Fruit fly (Drosophila melanogaster): ENCODE results near the gene RpS19a.

RpS19a gene

DNA sequence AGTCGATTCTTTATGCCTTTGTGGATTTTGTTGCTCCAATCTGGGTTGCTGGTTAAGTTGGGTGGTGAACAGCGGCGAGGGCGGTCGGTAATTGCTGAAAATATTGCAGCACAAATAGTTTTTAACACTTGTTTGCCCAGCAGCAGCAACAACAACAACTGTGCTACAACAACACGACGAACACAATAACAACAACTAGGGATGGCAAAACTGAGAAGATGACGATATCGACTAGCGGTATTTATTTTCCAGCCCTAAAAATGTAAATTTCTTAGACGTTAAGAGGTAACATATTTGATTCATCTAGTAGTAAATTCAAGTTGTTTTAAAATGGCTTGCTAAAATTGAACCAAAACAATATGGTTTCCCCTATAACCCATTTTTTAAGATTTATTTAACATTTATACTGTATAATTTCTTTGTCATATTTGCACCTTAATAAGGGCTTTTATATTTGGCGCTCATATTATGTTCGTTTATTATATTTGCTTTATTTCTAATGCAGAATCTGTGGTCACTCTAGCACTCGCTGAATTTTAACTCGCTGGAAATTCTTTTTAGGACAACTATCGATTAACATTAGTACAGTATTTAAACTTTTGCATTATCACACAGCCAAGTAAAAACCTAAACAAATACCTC, 39.2 kb upstream of the RpS19a start:
- TF ChIP-seq rgr (GFP tag; optimal IDR thresholded peaks at IDR 0.05) (no peak), sv (GFP tag; optimal IDR thresholded peaks at IDR 0.05) (no peak), pan (optimal IDR thresholded peaks at IDR 0.05) (no peak), jim (GFP tag; optimal IDR thresholded peaks at IDR 0.05) (no peak), dsf (GFP tag; optimal IDR thresholded peaks at IDR 0.05; ENCODE audit: borderline replicate concordance) (no peak), woc (GFP tag; optimal IDR thresholded peaks at IDR 0.05) (no peak), lola (GFP tag; optimal IDR thresholded peaks at IDR 0.05) (no peak), foxo (GFP tag; optimal IDR thresholded peaks at IDR 0.05) (peak in 1 of 2 experiments; percentile 13), Hr83 (GFP tag; optimal IDR thresholded peaks at IDR 0.05; ENCODE audit: poor library complexity, severe bottlenecking) (no peak), OdsH (GFP tag; optimal IDR thresholded peaks at IDR 0.05) (peak; percentile 17), ey (GFP tag; optimal IDR thresholded peaks at IDR 0.05) (peak; percentile 18), brk (GFP tag; optimal IDR thresholded peaks at IDR 0.05) (no peak), Jra (GFP tag; optimal IDR thresholded peaks at IDR 0.05) (peak; percentile 41), dl (GFP tag; optimal IDR thresholded peaks at IDR 0.05; ENCODE audit: insufficient read depth in 1 of 2, partially characterized antibody in 2 of 2) (no peak), psq (GFP tag; optimal IDR thresholded peaks at IDR 0.05) (no peak), tai (GFP tag; optimal IDR thresholded peaks at IDR 0.05) (no peak), h (GFP tag; optimal IDR thresholded peaks at IDR 0.05) (no peak), Hr78 (GFP tag; optimal IDR thresholded peaks at IDR 0.05) (no peak), CG9705 (GFP tag; optimal IDR thresholded peaks at IDR 0.05) (no peak)

DNA sequence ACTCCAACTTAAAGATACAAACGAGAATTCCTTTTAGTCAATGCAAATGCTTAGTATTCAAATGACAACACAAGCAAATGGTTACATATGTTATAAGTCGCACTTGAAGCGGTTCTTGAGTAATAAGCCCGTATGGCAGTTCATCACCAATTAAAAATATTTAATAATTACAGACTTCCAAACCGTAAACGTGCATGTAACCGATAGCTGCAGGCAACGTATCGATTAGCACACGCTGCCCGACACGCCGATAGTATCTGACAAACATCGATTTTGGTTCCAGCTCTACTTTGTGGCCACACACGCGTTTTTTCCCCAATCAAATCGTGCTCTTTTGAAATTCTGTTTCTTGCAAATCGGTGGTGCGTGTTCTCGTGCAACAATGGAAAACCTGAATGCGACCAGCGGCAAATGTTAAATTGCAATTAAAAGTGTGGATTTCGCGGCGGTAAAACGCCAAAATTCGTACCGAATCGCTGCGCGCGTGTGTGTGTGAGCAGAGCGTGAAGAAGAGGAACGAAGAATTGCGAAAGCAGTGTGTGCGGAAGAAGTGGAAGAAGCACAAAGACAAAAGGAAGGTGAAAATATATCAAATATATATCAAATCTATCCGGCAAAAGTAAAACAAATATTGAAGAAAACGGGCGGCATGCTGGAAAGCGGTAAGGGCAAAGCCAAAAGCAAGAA, 38.6 kb upstream of the RpS19a start, which contains the start of the genes CG9784 and Nup153:
CG9784 (minus strand) TSS at position 238 of the 687 bp plus-strand sequence.
Nup153 (plus strand) TSS at position 264 of the 687 bp plus-strand sequence.
- TF ChIP-seq dmrt93B (GFP tag; optimal IDR thresholded peaks at IDR 0.05) = no peak
- no peak for TF ChIP-seq Vsx2 (GFP tag; optimal IDR thresholded peaks at IDR 0.05; ENCODE audit: partially characterized antibody)
- TF ChIP-seq Myc (optimal IDR thresholded peaks at IDR 0.05) = peak; percentile 40
- no peak for TF ChIP-seq OdsH (GFP tag; optimal IDR thresholded peaks at IDR 0.05)
- no peak for TF ChIP-seq Mio (GFP tag; optimal IDR thresholded peaks at IDR 0.05)
- no peak for TF ChIP-seq Sp1 (GFP tag; optimal IDR thresholded peaks at IDR 0.05)
- no peak for TF ChIP-seq fru (GFP tag; optimal IDR thresholded peaks at IDR 0.05)
- no peak for TF ChIP-seq Hr78 (GFP tag; optimal IDR thresholded peaks at IDR 0.05)
- TF ChIP-seq Dfd (GFP tag; optimal IDR thresholded peaks at IDR 0.05) = no peak
- TF ChIP-seq Rel (GFP tag; optimal IDR thresholded peaks at IDR 0.05) = no peak
- peak; percentile 60 for TF ChIP-seq Rel (tag; optimal IDR thresholded peaks at IDR 0.05)
- TF ChIP-seq usp (GFP tag; optimal IDR thresholded peaks at IDR 0.05) = no peak
- TF ChIP-seq rgr (GFP tag; optimal IDR thresholded peaks at IDR 0.05) = no peak

DNA sequence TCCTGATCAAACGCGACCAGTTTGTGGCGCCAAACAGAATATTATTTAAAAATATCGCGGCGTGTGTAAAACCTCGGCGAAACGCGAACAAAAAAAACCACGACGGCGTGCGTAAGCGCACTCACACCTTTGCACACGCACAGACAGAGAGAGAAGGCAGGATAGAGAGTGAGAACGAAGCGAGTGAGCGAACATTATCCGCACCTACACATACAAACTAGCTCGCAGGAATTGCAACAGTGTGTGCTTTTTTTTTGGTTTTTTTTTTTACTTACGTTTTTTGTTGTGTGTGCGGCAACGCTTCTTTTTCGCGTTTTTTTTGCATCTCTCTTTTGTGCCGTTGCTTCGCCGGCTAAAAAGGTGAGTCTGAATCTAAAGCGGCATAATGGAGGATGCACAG, 37.9 kb upstream of the RpS19a start:
- TF ChIP-seq Abd-B (GFP tag; optimal IDR thresholded peaks at IDR 0.05) (no peak), dsf (GFP tag; optimal IDR thresholded peaks at IDR 0.05; ENCODE audit: borderline replicate concordance) (no peak), Hr83 (GFP tag; optimal IDR thresholded peaks at IDR 0.05; ENCODE audit: poor library complexity, severe bottlenecking) (peak; percentile 71), Jra (GFP tag; optimal IDR thresholded peaks at IDR 0.05) (peak; percentile 2), br (GFP tag; optimal IDR thresholded peaks at IDR 0.05) (no peak), psq (GFP tag; optimal IDR thresholded peaks at IDR 0.05) (peak; percentile 87), CrebA (GFP tag; optimal IDR thresholded peaks at IDR 0.05; ENCODE audit: borderline replicate concordance) (no peak), Sp1 (GFP tag; optimal IDR thresholded peaks at IDR 0.05) (peak; percentile 91), dl (GFP tag; optimal IDR thresholded peaks at IDR 0.05; ENCODE audit: insufficient read depth in 1 of 2, partially characterized antibody in 2 of 2) (peak in 1 of 2 experiments; percentile 58), lola (GFP tag; optimal IDR thresholded peaks at IDR 0.05) (no peak), sv (GFP tag; optimal IDR thresholded peaks at IDR 0.05) (no peak), OdsH (GFP tag; optimal IDR thresholded peaks at IDR 0.05) (no peak), sage (GFP tag; optimal IDR thresholded peaks at IDR 0.05) (peak; percentile 10), Dif (GFP tag; optimal IDR thresholded peaks at IDR 0.05; ENCODE audit: partially characterized antibody) (peak; percentile 58), N (GFP tag; optimal IDR thresholded peaks at IDR 0.05) (peak; percentile 40), ey (GFP tag; optimal IDR thresholded peaks at IDR 0.05) (no peak), HLH106 (tag; optimal IDR thresholded peaks at IDR 0.05) (no peak), CG32264 (GFP tag; optimal IDR thresholded peaks at IDR 0.05) (peak; percentile 74), Dfd (GFP tag; optimal IDR thresholded peaks at IDR 0.05) (no peak), tai (GFP tag; optimal IDR thresholded peaks at IDR 0.05) (no peak), woc (GFP tag; optimal IDR thresholded peaks at IDR 0.05) (no peak), Hnf4 (GFP tag; optimal IDR thresholded peaks at IDR 0.05) (no peak), h (GFP tag; optimal IDR thresholded peaks at IDR 0.05) (peak; percentile 30), foxo (GFP tag; optimal IDR thresholded peaks at IDR 0.05) (peak in 1 of 2 experiments; percentile 85), pan (optimal IDR thresholded peaks at IDR 0.05) (no peak), usp (GFP tag; optimal IDR thresholded peaks at IDR 0.05) (no peak), brk (GFP tag; optimal IDR thresholded peaks at IDR 0.05) (no peak), Vsx2 (GFP tag; optimal IDR thresholded peaks at IDR 0.05; ENCODE audit: partially characterized antibody) (no peak), CG9705 (GFP tag; optimal IDR thresholded peaks at IDR 0.05) (peak; percentile 31), dmrt93B (GFP tag; optimal IDR thresholded peaks at IDR 0.05) (no peak), GATAd (GFP tag; optimal IDR thresholded peaks at IDR 0.05) (no peak), Mio (GFP tag; optimal IDR thresholded peaks at IDR 0.05) (no peak), Hr78 (GFP tag; optimal IDR thresholded peaks at IDR 0.05) (no peak), rgr (GFP tag; optimal IDR thresholded peaks at IDR 0.05) (no peak), jim (GFP tag; optimal IDR thresholded peaks at IDR 0.05) (peak; percentile 97), Myc (optimal IDR thresholded peaks at IDR 0.05) (no peak), Rel (GFP tag; optimal IDR thresholded peaks at IDR 0.05) (peak; percentile 98), Rel (tag; optimal IDR thresholded peaks at IDR 0.05) (peak; percentile 56), fru (GFP tag; optimal IDR thresholded peaks at IDR 0.05) (peak; percentile 16)

All from whole organism, wandering third instar larva.